Fruit fly (Drosophila melanogaster) whole organism: Measurements from ENCODE around the gene Set8.

Experiments used
- CG8478 ChIP-seq: fragments of >200 bp; optimal IDR thresholded peaks from 2 replicates; lab custom pipeline; 2018; ENCODE audit warnings: inconsistent platforms
- Dll ChIP-seq: fragments of >200 bp; optimal IDR thresholded peaks from 2 replicates; lab custom pipeline; 2017

DNA sequence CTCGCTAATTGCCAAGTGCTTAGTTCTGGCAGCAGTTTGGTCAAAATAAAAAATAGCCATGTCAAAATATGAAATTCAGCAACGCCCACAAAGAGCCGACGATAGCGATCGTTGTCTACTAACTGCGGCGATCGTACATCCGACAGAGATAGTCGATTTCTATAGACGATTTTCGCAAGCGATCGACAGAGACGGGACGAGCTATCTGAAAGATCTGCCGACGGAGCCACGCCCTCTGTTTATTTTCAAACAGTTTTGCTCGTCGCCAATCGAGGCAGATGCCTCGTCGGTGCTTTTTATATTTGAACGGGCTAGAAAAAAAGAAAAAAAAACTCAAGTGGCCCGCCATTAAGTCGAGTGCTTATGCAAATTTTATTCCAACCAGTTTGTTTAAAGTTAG lies 19.7 kb downstream of the Set8 start:
- TF ChIP-seq Dll (lab: Kevin White, UChicago): no peak
- no peak for TF ChIP-seq CG8478 (lab: Kevin White, UChicago)
